Fruit fly (Drosophila melanogaster) whole organism, embryonic: Measurements from ENCODE around the gene CG34354.

ENCODE experiments used
- Abd-B ChIP-seq: fragments of 200-800 bp; sonication (Bioruptor generic); optimal IDR thresholded peaks from 2 replicates; lab custom pipeline; 2018; ENCODE audit warnings: missing biosample characterization, mild to moderate bottlenecking, missing genetic modification characterization, moderate library complexity
- Ada2b ChIP-seq: fragments of 200-800 bp; sonication (Bioruptor generic); IDR thresholded peaks from 2 replicates; pipeline ENCODE4 v1.3.6; 2022; ENCODE audit warnings: missing biosample characterization, missing genetic modification characterization
- Awh ChIP-seq: fragments of 200-800 bp; sonication (Bioruptor generic); IDR thresholded peaks from 2 replicates; pipeline ENCODE4, ENCODE4 v1.3.6; 2022; ENCODE audit warnings: missing biosample characterization, missing genetic modification characterization
- Blimp-1 ChIP-seq: fragments of 200-800 bp; sonication (Bioruptor generic); optimal IDR thresholded peaks from 3 replicates; lab custom pipeline; 2018; ENCODE audit warnings: missing biosample characterization, missing genetic modification characterization, mild to moderate bottlenecking, moderate library complexity, missing genetic modification reagents
- CG10147 ChIP-seq: fragments of 200-800 bp; sonication (Bioruptor generic); optimal IDR thresholded peaks from 2 replicates; lab custom pipeline; 2019; ENCODE audit warnings: missing biosample characterization, mild to moderate bottlenecking, missing genetic modification characterization, moderate library complexity
- CG11560 ChIP-seq: fragments of 200-800 bp; sonication (Bioruptor generic); IDR thresholded peaks from 3 replicates; pipeline ENCODE4 v1.3.6; 2022; ENCODE audit warnings: missing biosample characterization, missing genetic modification characterization
- CG15011 ChIP-seq: fragments of 200-800 bp; sonication (Bioruptor generic); optimal IDR thresholded peaks from 3 replicates; lab custom pipeline; 2018; ENCODE audit warnings: missing biosample characterization, mild to moderate bottlenecking, missing genetic modification characterization
- CG15601 ChIP-seq: fragments of 200-800 bp; sonication (Bioruptor generic); optimal IDR thresholded peaks from 3 replicates; lab custom pipeline; 2019; ENCODE audit warnings: missing biosample characterization, mild to moderate bottlenecking, missing genetic modification characterization, moderate library complexity
- CG17361 ChIP-seq: fragments of 200-800 bp; sonication (Bioruptor generic); IDR thresholded peaks from 3 replicates; pipeline ENCODE4 v1.3.6; 2022; ENCODE audit warnings: missing biosample characterization, missing genetic modification characterization
- CG18619 ChIP-seq: fragments of 200-800 bp; sonication (Bioruptor generic); optimal IDR thresholded peaks from 3 replicates; lab custom pipeline; 2017; ENCODE audit warnings: missing biosample characterization, mild to moderate bottlenecking, missing genetic modification characterization
- CG2120 ChIP-seq: fragments of 200-800 bp; sonication (Bioruptor generic); optimal IDR thresholded peaks from 3 replicates; lab custom pipeline; 2016; ENCODE audit warnings: missing biosample characterization, missing genetic modification characterization
- CG2678 ChIP-seq: fragments of 200-800 bp; sonication (Bioruptor generic); optimal IDR thresholded peaks from 3 replicates; lab custom pipeline; 2019; ENCODE audit warnings: missing biosample characterization, mild to moderate bottlenecking, missing genetic modification characterization, moderate library complexity
- CG31388 ChIP-seq: fragments of 200-800 bp; sonication (Bioruptor generic); optimal IDR thresholded peaks from 2 replicates; lab custom pipeline; 2016; ENCODE audit warnings: missing biosample characterization, missing genetic modification characterization
- CG3163 ChIP-seq: fragments of 200-800 bp; sonication (Bioruptor generic); optimal IDR thresholded peaks from 3 replicates; lab custom pipeline; 2016; ENCODE audit warnings: missing biosample characterization, missing genetic modification characterization
- CG7786 ChIP-seq: fragments of 200-800 bp; sonication (Bioruptor generic); optimal IDR thresholded peaks from 2 replicates; lab custom pipeline; 2016; ENCODE audit warnings: missing biosample characterization, missing genetic modification characterization
- CG7963 ChIP-seq: fragments of 200-800 bp; sonication (Bioruptor generic); IDR thresholded peaks from 3 replicates; pipeline ENCODE4 v1.3.6; 2022; ENCODE audit warnings: missing biosample characterization, missing genetic modification characterization; ENCODE audit not compliant: partially characterized antibody
- Dad ChIP-seq: fragments of 200-800 bp; sonication (Bioruptor generic); optimal IDR thresholded peaks from 3 replicates; lab custom pipeline; 2016; ENCODE audit warnings: missing biosample characterization, missing genetic modification characterization
- Deaf1 ChIP-seq: fragments of 200-800 bp; optimal IDR thresholded peaks from 3 replicates; lab custom pipeline; 2019; ENCODE audit warnings: missing biosample characterization, mild to moderate bottlenecking, missing genetic modification characterization, moderate library complexity
- Doc3 ChIP-seq: fragments of 200-800 bp; sonication (Bioruptor generic); IDR thresholded peaks from 3 replicates; pipeline ENCODE4 v1.3.6; 2022; ENCODE audit warnings: missing biosample characterization, missing genetic modification characterization; ENCODE audit not compliant: partially characterized antibody
- Dp ChIP-seq: fragments of 200-800 bp; sonication (Bioruptor generic); optimal IDR thresholded peaks from 2 replicates; lab custom pipeline; 2018; ENCODE audit warnings: missing biosample characterization, mild to moderate bottlenecking, missing genetic modification characterization, moderate library complexity
- HLH3B ChIP-seq: fragments of 200-800 bp; sonication (Bioruptor generic); IDR thresholded peaks from 2 replicates; pipeline ENCODE4 v1.3.6; 2022; ENCODE audit warnings: missing biosample characterization, missing genetic modification characterization
- HLH4C ChIP-seq: fragments of 200-800 bp; sonication (Bioruptor generic); IDR thresholded peaks from 3 replicates; pipeline ENCODE4 v1.3.6; 2022; ENCODE audit warnings: missing biosample characterization, missing genetic modification characterization; ENCODE audit not compliant: partially characterized antibody
- Hey ChIP-seq: fragments of 200-800 bp; sonication (Bioruptor generic); optimal IDR thresholded peaks from 3 replicates; lab custom pipeline; 2018; ENCODE audit warnings: missing biosample characterization, mild to moderate bottlenecking, missing genetic modification characterization
- Lhr ChIP-seq: fragments of 200-800 bp; sonication (Bioruptor generic); optimal IDR thresholded peaks from 3 replicates; lab custom pipeline; 2017; ENCODE audit warnings: mild to moderate bottlenecking, missing biosample characterization, missing genetic modification reagents, missing genetic modification characterization
- Med ChIP-seq: fragments of 200-800 bp; sonication (Bioruptor generic); peaks from one replicate; lab custom pipeline; 2016; ENCODE audit warnings: missing biosample characterization, missing genetic modification characterization, mild to moderate bottlenecking, inconsistent platforms, moderate library complexity
- NC2α ChIP-seq: fragments of 200-800 bp; sonication (Bioruptor generic); optimal IDR thresholded peaks from 2 replicates; lab custom pipeline; 2016; ENCODE audit warnings: missing biosample characterization, missing genetic modification characterization
- Nf-YB ChIP-seq: fragments of 200-800 bp; sonication (Bioruptor generic); optimal IDR thresholded peaks from 3 replicates; lab custom pipeline; 2019; ENCODE audit warnings: missing biosample characterization, mild to moderate bottlenecking, missing genetic modification characterization, moderate library complexity
- Oli ChIP-seq: fragments of 200-800 bp; sonication (Bioruptor generic); optimal IDR thresholded peaks from 2 replicates; lab custom pipeline; 2018; ENCODE audit warnings: missing biosample characterization, mild to moderate bottlenecking, missing genetic modification characterization, moderate library complexity
- Ravus ChIP-seq: fragments of 200-800 bp; sonication (Bioruptor generic); IDR thresholded peaks from 2 replicates; pipeline ENCODE4 v1.3.6; 2022; ENCODE audit warnings: missing biosample characterization, missing genetic modification characterization
- Six4 ChIP-seq: fragments of 200-800 bp; sonication (Bioruptor generic); optimal IDR thresholded peaks from 2 replicates; lab custom pipeline; 2016; ENCODE audit warnings: missing biosample characterization, missing genetic modification characterization
- Taf1 ChIP-seq: fragments of 200-800 bp; sonication (Bioruptor generic); IDR thresholded peaks from 2 replicates; pipeline ENCODE4 v1.3.6; 2022; ENCODE audit warnings: missing biosample characterization, missing genetic modification characterization
- Trl ChIP-seq, 3 experiments: fragments of >200 bp in 2 of 3; fragments of 200-800 bp in 1 of 3; sonication (Bioruptor generic) in 1 of 3; optimal IDR thresholded peaks; 2 replicates in 1 of 3; 3 replicates in 2 of 3; lab custom pipeline; 2016 to 2017; ENCODE audit warnings: missing biosample characterization in 1 of 3, missing genetic modification characterization in 1 of 3
- Vsx1 ChIP-seq: fragments of 200-800 bp; sonication (Bioruptor generic); optimal IDR thresholded peaks from 2 replicates; lab custom pipeline; 2017; ENCODE audit warnings: missing biosample characterization, mild to moderate bottlenecking, missing genetic modification characterization, missing genetic modification reagents
- abd-A ChIP-seq: fragments of 200-800 bp; sonication (Bioruptor generic); optimal IDR thresholded peaks from 3 replicates; lab custom pipeline; 2019; ENCODE audit warnings: missing biosample characterization, mild to moderate bottlenecking, missing genetic modification characterization, moderate library complexity
- cas ChIP-seq: fragments of 200-800 bp; sonication (Bioruptor generic); IDR thresholded peaks from 2 replicates; pipeline ENCODE4 v1.3.6; 2022; ENCODE audit warnings: missing biosample characterization, missing genetic modification characterization
- chif ChIP-seq, 2 experiments: fragments of 200-800 bp; sonication (Bioruptor generic); optimal IDR thresholded peaks; 3 replicates each; lab custom pipeline; 2016; ENCODE audit warnings: missing biosample characterization in 2 of 2, missing genetic modification characterization in 2 of 2
- ci ChIP-seq: fragments of 200-800 bp; sonication (Bioruptor generic); IDR thresholded peaks from 3 replicates; pipeline ENCODE4 v1.3.6; 2022; ENCODE audit warnings: missing biosample characterization, missing genetic modification characterization
- cwo ChIP-seq: fragments of 200-800 bp; sonication (Bioruptor generic); optimal IDR thresholded peaks from 3 replicates; lab custom pipeline; 2017; ENCODE audit warnings: missing biosample characterization, missing genetic modification characterization, mild to moderate bottlenecking, moderate library complexity, missing genetic modification reagents
- dimm ChIP-seq: fragments of 200-800 bp; sonication (Bioruptor generic); IDR thresholded peaks from 2 replicates; pipeline ENCODE4 v1.3.6; 2022; ENCODE audit warnings: missing biosample characterization, missing genetic modification characterization
- dysf ChIP-seq: fragments of 200-800 bp; sonication (Bioruptor generic); IDR thresholded peaks from 3 replicates; pipeline ENCODE4 v1.3.6; 2022; ENCODE audit warnings: missing biosample characterization, missing genetic modification characterization
- fd64A ChIP-seq: fragments of 200-800 bp; sonication (Bioruptor generic); optimal IDR thresholded peaks from 3 replicates; lab custom pipeline; 2018; ENCODE audit warnings: missing biosample characterization, mild to moderate bottlenecking, missing genetic modification characterization
- jigr1 ChIP-seq: fragments of 200-800 bp; sonication (Bioruptor generic); IDR thresholded peaks from 3 replicates; pipeline ENCODE4 v1.3.6; 2022; ENCODE audit warnings: missing biosample characterization, missing genetic modification characterization
- kah ChIP-seq: fragments of 200-800 bp; sonication (Bioruptor generic); optimal IDR thresholded peaks from 2 replicates; lab custom pipeline; 2018; ENCODE audit warnings: missing biosample characterization, mild to moderate bottlenecking, missing genetic modification characterization
- lilli ChIP-seq: fragments of 200-800 bp; sonication (Bioruptor generic); optimal IDR thresholded peaks from 3 replicates; lab custom pipeline; 2016; ENCODE audit warnings: missing biosample characterization, missing genetic modification characterization
- nau ChIP-seq: fragments of 200-800 bp; sonication (Bioruptor generic); optimal IDR thresholded peaks from 3 replicates; lab custom pipeline; 2017; ENCODE audit warnings: missing biosample characterization, mild to moderate bottlenecking, missing genetic modification characterization, missing genetic modification reagents
- peb ChIP-seq: fragments of 200-800 bp; sonication (Bioruptor generic); IDR thresholded peaks from 2 replicates; pipeline ENCODE4 v1.3.6; 2022; ENCODE audit warnings: missing biosample characterization, missing genetic modification characterization
- prd ChIP-seq, 3 experiments: fragments of >200 bp in 2 of 3; fragments of 200-800 bp in 1 of 3; sonication (Bioruptor generic) in 1 of 3; optimal IDR thresholded peaks in 2 of 3; IDR thresholded peaks in 1 of 3; 2 replicates in 2 of 3; 3 replicates in 1 of 3; pipeline versions ENCODE4 v1.3.6 to Lab custom; 2017 to 2022; ENCODE audit warnings: missing biosample characterization in 1 of 3, missing genetic modification characterization in 1 of 3
- sim ChIP-seq: fragments of 200-800 bp; sonication (Bioruptor generic); IDR thresholded peaks from 2 replicates; pipeline ENCODE4 v1.3.6; 2022; ENCODE audit warnings: missing biosample characterization, missing genetic modification characterization
- slou ChIP-seq: fragments of 200-800 bp; sonication (Bioruptor generic); optimal IDR thresholded peaks from 3 replicates; lab custom pipeline; 2016; ENCODE audit warnings: missing biosample characterization, missing genetic modification characterization
- yki ChIP-seq: fragments of >200 bp; optimal IDR thresholded peaks from 3 replicates; lab custom pipeline; 2018

Gene CG34354

dm6 chr3R:28118111-28118510 is 28.6 kb upstream of the CG34354 start (continued):
- peak; percentile 56; the same call in 1 of the 3 replicates for TF ChIP-seq dysf (GFP tag; lab: Robert Waterston, UW)
- TF ChIP-seq Dp = no peak
- no peak for TF ChIP-seq prd (optimal IDR thresholded peaks at IDR 0.05; lab: Kevin White, UChicago)
- peak; percentile 50; the same call in 2 of the 3 replicates for TF ChIP-seq prd (GFP tag; IDR thresholded peaks at IDR 0.05; lab: Robert Waterston, UW)
- peak; percentile 57 for TF ChIP-seq CG2120 (GFP tag; lab: Kevin White, UChicago)
- no peak for TF ChIP-seq Six4 (GFP tag; lab: Kevin White, UChicago)
- 0 out of 2 replicates have a peak, but pooled peaks have one; percentile 26 for TF ChIP-seq Awh (GFP tag; lab: Robert Waterston, UW)
- no peak for TF ChIP-seq peb (GFP tag; lab: Robert Waterston, UW)
- TF ChIP-seq kah (GFP tag; lab: Kevin White, UChicago) = no peak
- no peak for TF ChIP-seq jigr1 (GFP tag; lab: Robert Waterston, UW)
- TF ChIP-seq sim (GFP tag; lab: Robert Waterston, UW) = no peak
- no peak for TF ChIP-seq cas (GFP tag; lab: Robert Waterston, UW)
- TF ChIP-seq abd-A (tag; lab: Kevin White, UChicago) = peak; percentile 50
- TF ChIP-seq Nf-YB (GFP tag; lab: Kevin White, UChicago) = no peak
- peak; percentile 62 for TF ChIP-seq cwo
- TF ChIP-seq CG7786 = no peak
- TF ChIP-seq dimm = no peak
- TF ChIP-seq fd64A = no peak
- TF ChIP-seq Trl (optimal IDR thresholded peaks at IDR 0.05; lab: Kevin White, UChicago) = no peak
- TF ChIP-seq Trl (GFP tag; optimal IDR thresholded peaks at IDR 0.05; lab: Kevin White, UChicago) = no peak
- TF ChIP-seq ci (GFP tag; lab: Robert Waterston, UW) = peak; percentile 46; the same call in 1 of the 3 replicates
- no peak for TF ChIP-seq nau (GFP tag; lab: Kevin White, UChicago)
- peak; percentile 40 for TF ChIP-seq CG10147 (GFP tag; lab: Kevin White, UChicago)
- TF ChIP-seq Hey (tag; lab: Kevin White, UChicago) = no peak
- TF ChIP-seq Blimp-1 (GFP tag; lab: Kevin White, UChicago) = peak; percentile 40
- no peak for TF ChIP-seq Taf1 (GFP tag; lab: Robert Waterston, UW)
- no peak for TF ChIP-seq CG3163
- TF ChIP-seq Vsx1 (GFP tag; lab: Kevin White, UChicago) = no peak
- TF ChIP-seq chif (GFP tag; optimal IDR thresholded peaks at IDR 0.05; lab: Kevin White, UChicago) = no peak
- TF ChIP-seq CG17361 (GFP tag; lab: Robert Waterston, UW) = 0 out of 3 replicates have a peak, but pooled peaks have one; percentile 10
- no peak for TF ChIP-seq HLH4C (GFP tag; lab: Robert Waterston, UW)
- peak; percentile 42 for TF ChIP-seq Oli
- no peak for TF ChIP-seq Lhr (GFP tag; lab: Kevin White, UChicago)
- no peak for TF ChIP-seq slou (GFP tag; lab: Kevin White, UChicago)
- TF ChIP-seq CG11560 = 0 out of 3 replicates have a peak, but pooled peaks have one; percentile 36
- peak; percentile 2 for TF ChIP-seq CG18619 (GFP tag; lab: Kevin White, UChicago)
- no peak for TF ChIP-seq yki (lab: Kevin White, UChicago)
- no peak for TF ChIP-seq Med (GFP tag; lab: Kevin White, UChicago)
- peak; percentile 53 for TF ChIP-seq CG2678 (tag; lab: Kevin White, UChicago)
- no peak for TF ChIP-seq lilli (GFP tag; lab: Kevin White, UChicago)
- peak; percentile 1 for TF ChIP-seq CG15011 (GFP tag; lab: Kevin White, UChicago)
- no peak for TF ChIP-seq CG7963 (GFP tag; lab: Robert Waterston, UW)
- no peak for TF ChIP-seq Doc3 (GFP tag; lab: Robert Waterston, UW)
- TF ChIP-seq HLH3B (GFP tag; lab: Robert Waterston, UW) = peak; percentile 62; the same call in 1 of the 2 replicates
- no peak for TF ChIP-seq Ada2b (GFP tag; lab: Robert Waterston, UW)
- TF ChIP-seq NC2α (GFP tag; lab: Kevin White, UChicago) = no peak
- peak; percentile 8 for TF ChIP-seq Abd-B (GFP tag; lab: Kevin White, UChicago)
- TF ChIP-seq CG15601 (tag; lab: Kevin White, UChicago) = no peak
- no peak for TF ChIP-seq Deaf1
- no peak for TF ChIP-seq Ravus (GFP tag; lab: Robert Waterston, UW)
- no peak for TF ChIP-seq CG31388 (GFP tag; lab: Kevin White, UChicago)
- no peak for TF ChIP-seq Dad (GFP tag; lab: Kevin White, UChicago)
